Worm (Caenorhabditis elegans) whole organism, L4/young adult: ENCODE results near the gene rnp-1.

Source experiments
- W03F9.2 ChIP-seq: fragments of 150-350 bp; optimal IDR thresholded peaks from 2 replicates; lab custom pipeline; 2014; ENCODE audit warnings: missing biosample characterization, missing genetic modification characterization
- him-1 ChIP-seq: sonication (generic microtip); optimal IDR thresholded peaks from 2 replicates; lab custom pipeline; 2016; ENCODE audit warnings: missing genotype, missing genetic modification reagents, missing genetic modification characterization, missing compliant biosample characterization

DNA sequence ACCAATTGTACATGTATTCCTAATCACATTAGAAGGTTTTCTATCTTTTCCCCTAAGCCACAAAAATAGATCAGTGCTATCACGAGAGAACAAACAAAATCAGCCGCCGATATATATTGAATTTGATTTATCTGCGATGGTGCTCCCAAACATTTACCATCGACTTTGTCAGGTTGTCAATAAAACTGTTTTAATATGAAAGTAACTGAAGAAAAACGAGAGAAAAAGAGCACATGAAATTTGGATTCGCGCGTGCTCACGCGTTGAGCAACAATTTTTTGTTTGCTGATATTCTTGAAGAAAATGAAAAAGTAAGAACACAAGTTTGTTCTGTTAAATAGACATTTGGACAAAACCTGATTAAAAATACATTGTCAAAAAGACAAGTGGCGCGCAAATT, 3.2 kb upstream of the rnp-1 start:
- TF ChIP-seq him-1: no peak
- TF ChIP-seq W03F9.2 (tag; lab: Kevin White, UChicago): no peak
